Fruit fly (Drosophila melanogaster) whole organism, embryonic: ENCODE measurements around the gene CG13369.

Source experiments
- ATbp ChIP-seq: fragments of 200-800 bp; sonication (Bioruptor generic); optimal IDR thresholded peaks from 2 replicates; lab custom pipeline; 2017; ENCODE audit warnings: missing biosample characterization, mild to moderate bottlenecking, missing genetic modification characterization, missing genetic modification reagents
- Abd-B ChIP-seq: fragments of 200-800 bp; sonication (Bioruptor generic); optimal IDR thresholded peaks from 2 replicates; lab custom pipeline; 2018; ENCODE audit warnings: missing biosample characterization, mild to moderate bottlenecking, missing genetic modification characterization, moderate library complexity
- Bgb ChIP-seq: fragments of 200-800 bp; sonication (Bioruptor generic); IDR thresholded peaks from 2 replicates; pipeline ENCODE4 v1.3.6; 2022; ENCODE audit warnings: missing biosample characterization, missing genetic modification characterization; ENCODE audit not compliant: partially characterized antibody
- CG10543 ChIP-seq: fragments of 200-800 bp; sonication (Bioruptor generic); optimal IDR thresholded peaks from 3 replicates; lab custom pipeline; 2017; ENCODE audit warnings: missing biosample characterization, mild to moderate bottlenecking, missing genetic modification characterization, moderate library complexity
- CG11085 ChIP-seq: fragments of 200-800 bp; sonication (Bioruptor generic); IDR thresholded peaks from 2 replicates; pipeline ENCODE4 v1.3.6; 2022; ENCODE audit warnings: missing biosample characterization, missing genetic modification characterization
- CG11456 ChIP-seq: fragments of 200-800 bp; sonication (Bioruptor generic); IDR thresholded peaks from 3 replicates; pipeline ENCODE4 v1.3.6; 2022; ENCODE audit warnings: missing biosample characterization, missing genetic modification characterization
- CG12744 ChIP-seq: fragments of 200-800 bp; sonication (Bioruptor generic); optimal IDR thresholded peaks from 2 replicates; lab custom pipeline; 2016; ENCODE audit warnings: missing biosample characterization, missing genetic modification characterization
- CG12769 ChIP-seq: fragments of 200-800 bp; sonication (Bioruptor generic); optimal IDR thresholded peaks from 2 replicates; lab custom pipeline; 2019; ENCODE audit warnings: missing biosample characterization, mild to moderate bottlenecking, missing genetic modification characterization, moderate library complexity
- CG12942 ChIP-seq: fragments of 200-800 bp; sonication (Bioruptor generic); optimal IDR thresholded peaks from 3 replicates; lab custom pipeline; 2016; ENCODE audit warnings: missing biosample characterization, missing genetic modification characterization
- CG15073 ChIP-seq: fragments of 200-800 bp; sonication (Bioruptor generic); optimal IDR thresholded peaks from 2 replicates; lab custom pipeline; 2016; ENCODE audit warnings: missing biosample characterization, missing genetic modification characterization
- CG16813 ChIP-seq: fragments of 200-800 bp; sonication (Bioruptor generic); IDR thresholded peaks from 3 replicates; pipeline ENCODE4 v1.3.6; 2022; ENCODE audit warnings: missing biosample characterization, missing genetic modification characterization; ENCODE audit not compliant: partially characterized antibody
- CG18599 ChIP-seq: fragments of 200-800 bp; sonication (Bioruptor generic); optimal IDR thresholded peaks from 3 replicates; lab custom pipeline; 2017; ENCODE audit warnings: missing biosample characterization, missing genetic modification characterization, mild to moderate bottlenecking, moderate library complexity, missing genetic modification reagents
- CG31441 ChIP-seq: fragments of 200-800 bp; sonication (Bioruptor generic); IDR thresholded peaks from 2 replicates; pipeline ENCODE4 v1.3.6; 2022; ENCODE audit warnings: missing biosample characterization, missing genetic modification characterization
- CG34224 ChIP-seq: fragments of 200-800 bp; sonication (Bioruptor generic); IDR thresholded peaks from 3 replicates; pipeline ENCODE4 v1.3.6; 2022; ENCODE audit warnings: missing biosample characterization, missing genetic modification characterization; ENCODE audit not compliant: partially characterized antibody
- CG43689 ChIP-seq: fragments of 200-800 bp; sonication (Bioruptor generic); IDR thresholded peaks from 2 replicates; pipeline ENCODE4 v1.3.6; 2022; ENCODE audit warnings: missing biosample characterization, missing genetic modification characterization
- CG5180 ChIP-seq: fragments of 200-800 bp; sonication (Bioruptor generic); optimal IDR thresholded peaks from 3 replicates; lab custom pipeline; 2017; ENCODE audit warnings: missing biosample characterization, missing genetic modification characterization, mild to moderate bottlenecking, moderate library complexity, missing genetic modification reagents
- CG6765 ChIP-seq: fragments of 200-800 bp; sonication (Bioruptor generic); optimal IDR thresholded peaks from 3 replicates; lab custom pipeline; 2017; ENCODE audit warnings: missing biosample characterization, mild to moderate bottlenecking, missing genetic modification characterization
- CG7786 ChIP-seq: fragments of 200-800 bp; sonication (Bioruptor generic); optimal IDR thresholded peaks from 2 replicates; lab custom pipeline; 2016; ENCODE audit warnings: missing biosample characterization, missing genetic modification characterization
- CG8290 ChIP-seq, 3 experiments: fragments of 200-800 bp; sonication (Bioruptor generic); optimal IDR thresholded peaks; 2 replicates each; lab custom pipeline; 2016 to 2019; ENCODE audit warnings: missing biosample characterization in 3 of 3, missing genetic modification characterization in 3 of 3, mild to moderate bottlenecking in 2 of 3, moderate library complexity in 1 of 3
- D19B ChIP-seq: fragments of 200-800 bp; sonication (Bioruptor generic); optimal IDR thresholded peaks from 2 replicates; lab custom pipeline; 2017; ENCODE audit warnings: missing biosample characterization, mild to moderate bottlenecking, missing genetic modification characterization
- Dek ChIP-seq: fragments of 200-800 bp; sonication (Bioruptor generic); optimal IDR thresholded peaks from 3 replicates; lab custom pipeline; 2019; ENCODE audit warnings: missing biosample characterization, mild to moderate bottlenecking, missing genetic modification characterization, moderate library complexity
- Hr39 ChIP-seq: fragments of >200 bp; optimal IDR thresholded peaks from 2 replicates; lab custom pipeline; 2017
- Max ChIP-seq: fragments of 200-800 bp; sonication (Bioruptor generic); optimal IDR thresholded peaks from 2 replicates; lab custom pipeline; 2016; ENCODE audit warnings: missing biosample characterization, mild to moderate bottlenecking, missing genetic modification characterization
- Mes4 ChIP-seq: fragments of 200-800 bp; sonication (Bioruptor generic); optimal IDR thresholded peaks from 2 replicates; lab custom pipeline; 2016; ENCODE audit warnings: missing biosample characterization, missing genetic modification characterization
- NC2β ChIP-seq: fragments of 200-800 bp; sonication (Bioruptor generic); optimal IDR thresholded peaks from 2 replicates; lab custom pipeline; 2016; ENCODE audit warnings: missing biosample characterization, missing genetic modification characterization
- PHDP ChIP-seq: fragments of 200-800 bp; sonication (Bioruptor generic); optimal IDR thresholded peaks from 3 replicates; lab custom pipeline; 2018; ENCODE audit warnings: missing biosample characterization, mild to moderate bottlenecking, missing genetic modification characterization, moderate library complexity
- Pdp1 ChIP-seq, 2 experiments: fragments of 200-800 bp; sonication (Bioruptor generic); optimal IDR thresholded peaks; 3 replicates each; lab custom pipeline; 2016; ENCODE audit warnings: missing biosample characterization in 2 of 2, missing genetic modification characterization in 2 of 2, mild to moderate bottlenecking in 1 of 2, moderate library complexity in 1 of 2
- Sry-β ChIP-seq: fragments of 200-800 bp; sonication (Bioruptor generic); optimal IDR thresholded peaks from 2 replicates; lab custom pipeline; 2018; ENCODE audit warnings: missing biosample characterization, mild to moderate bottlenecking, missing genetic modification characterization, moderate library complexity
- Xrp1 ChIP-seq: fragments of 200-800 bp; sonication (Bioruptor generic); IDR thresholded peaks from 2 replicates; pipeline ENCODE4 v1.3.6; 2022; ENCODE audit warnings: missing biosample characterization, missing genetic modification characterization
- ap ChIP-seq: fragments of 200-800 bp; sonication (Bioruptor generic); IDR thresholded peaks from 2 replicates; pipeline ENCODE4 v1.3.6; 2022; ENCODE audit warnings: missing biosample characterization, missing genetic modification characterization
- cwo ChIP-seq: fragments of 200-800 bp; sonication (Bioruptor generic); optimal IDR thresholded peaks from 3 replicates; lab custom pipeline; 2017; ENCODE audit warnings: missing biosample characterization, missing genetic modification characterization, mild to moderate bottlenecking, moderate library complexity, missing genetic modification reagents
- hb ChIP-seq: fragments of 200-800 bp; sonication (Bioruptor generic); IDR thresholded peaks from 3 replicates; pipeline ENCODE4 v1.3.6; 2022; ENCODE audit warnings: missing biosample characterization, missing genetic modification characterization; ENCODE audit not compliant: partially characterized antibody
- nerfin-2 ChIP-seq: fragments of 200-800 bp; sonication (Bioruptor generic); IDR thresholded peaks from 2 replicates; pipeline ENCODE4 v1.3.6; 2022; ENCODE audit warnings: missing biosample characterization, missing genetic modification characterization; ENCODE audit not compliant: partially characterized antibody
- nom ChIP-seq: fragments of 200-800 bp; sonication (Bioruptor generic); optimal IDR thresholded peaks from 2 replicates; lab custom pipeline; 2017; ENCODE audit warnings: missing biosample characterization, missing genetic modification characterization, mild to moderate bottlenecking, moderate library complexity, missing genetic modification reagents
- oc ChIP-seq: fragments of 200-800 bp; sonication (Bioruptor generic); optimal IDR thresholded peaks from 2 replicates; lab custom pipeline; 2018; ENCODE audit warnings: missing biosample characterization, mild to moderate bottlenecking, missing genetic modification characterization, moderate library complexity
- p53 ChIP-seq: fragments of 200-800 bp; sonication (Bioruptor generic); optimal IDR thresholded peaks from 2 replicates; lab custom pipeline; 2016; ENCODE audit warnings: missing biosample characterization, missing genetic modification characterization
- slbo ChIP-seq: fragments of 200-800 bp; sonication (Bioruptor generic); IDR thresholded peaks from 2 replicates; pipeline ENCODE4 v1.3.6; 2022; ENCODE audit warnings: missing biosample characterization, missing genetic modification characterization
- stc ChIP-seq: fragments of 200-800 bp; sonication (Bioruptor generic); IDR thresholded peaks from 2 replicates; pipeline ENCODE4 v1.3.6; 2022; ENCODE audit warnings: missing biosample characterization, missing genetic modification characterization
- tin ChIP-seq: fragments of 200-800 bp; sonication (Bioruptor generic); optimal IDR thresholded peaks from 3 replicates; lab custom pipeline; 2016; ENCODE audit warnings: missing biosample characterization, missing genetic modification characterization
- ttk ChIP-seq: fragments of 200-800 bp; sonication (Bioruptor generic); IDR thresholded peaks from 2 replicates; pipeline ENCODE4 v2.1.2; 2022; ENCODE audit warnings: missing biosample characterization, missing genetic modification characterization

Gene CG13369

dm6 chrX:655492-656379, 32.5 kb downstream of the CG13369 start, which contains the start of the genes Hmt4-20 and SkpA (continued):
- TF ChIP-seq CG10543 (GFP tag; lab: Kevin White, UChicago): no peak
- TF ChIP-seq ttk (GFP tag; lab: Robert Waterston, UW): no peak
- TF ChIP-seq NC2β (GFP tag; lab: Kevin White, UChicago): no peak
- peak; percentile 50 for TF ChIP-seq Sry-β (GFP tag; lab: Kevin White, UChicago)
- peak in 1 of 2 experiments; percentile 36 for TF ChIP-seq Pdp1 (GFP tag; optimal IDR thresholded peaks at IDR 0.05; lab: Kevin White, UChicago)
- TF ChIP-seq CG8290 (GFP tag; optimal IDR thresholded peaks at IDR 0.05; lab: Kevin White, UChicago): no peak
- TF ChIP-seq CG8290 (tag; optimal IDR thresholded peaks at IDR 0.05; lab: Kevin White, UChicago): no peak
- no peak for TF ChIP-seq Mes4 (GFP tag; lab: Kevin White, UChicago)
- peak; percentile 78 for TF ChIP-seq CG34224 (GFP tag; lab: Robert Waterston, UW)
- no peak for TF ChIP-seq CG12769 (tag; lab: Kevin White, UChicago)
- TF ChIP-seq nom (GFP tag; lab: Kevin White, UChicago): no peak
- TF ChIP-seq CG12744: no peak
- no peak for TF ChIP-seq D19B (GFP tag; lab: Kevin White, UChicago)
- TF ChIP-seq tin (GFP tag; lab: Kevin White, UChicago): no peak
- TF ChIP-seq oc (tag; lab: Kevin White, UChicago): no peak
- TF ChIP-seq Xrp1 (GFP tag; lab: Robert Waterston, UW): no peak
- no peak for TF ChIP-seq ap
- TF ChIP-seq nerfin-2: peak; percentile 82
- TF ChIP-seq CG16813 (GFP tag; lab: Robert Waterston, UW): peak; percentile 96
- TF ChIP-seq stc (GFP tag; lab: Robert Waterston, UW): no peak
- peak; percentile 92 for TF ChIP-seq Bgb
- peak; percentile 37 for TF ChIP-seq slbo (GFP tag; lab: Robert Waterston, UW)
- TF ChIP-seq ATbp: no peak
- TF ChIP-seq hb (GFP tag; lab: Robert Waterston, UW): peak; percentile 90
- no peak for TF ChIP-seq CG11456 (GFP tag; lab: Robert Waterston, UW)
- TF ChIP-seq CG15073 (GFP tag; lab: Kevin White, UChicago): no peak
- no peak for TF ChIP-seq CG31441 (GFP tag; lab: Robert Waterston, UW)
- peak; percentile 42 for TF ChIP-seq Abd-B
- TF ChIP-seq CG11085 (GFP tag; lab: Robert Waterston, UW): 0 out of 2 replicates have a peak, but pooled peaks have one; percentile 15
- no peak for TF ChIP-seq CG18599 (GFP tag; lab: Kevin White, UChicago)
- TF ChIP-seq PHDP (tag; lab: Kevin White, UChicago): no peak
- TF ChIP-seq CG12942 (GFP tag; lab: Kevin White, UChicago): no peak
- no peak for TF ChIP-seq cwo
- no peak for TF ChIP-seq Max (GFP tag; lab: Kevin White, UChicago)
- no peak for TF ChIP-seq CG43689 (GFP tag; lab: Robert Waterston, UW)
- no peak for TF ChIP-seq CG6765 (GFP tag; lab: Kevin White, UChicago)
- no peak for TF ChIP-seq Hr39 (lab: Kevin White, UChicago)
- peak; percentile 16 for TF ChIP-seq p53 (GFP tag; lab: Kevin White, UChicago)
- no peak for TF ChIP-seq CG7786 (GFP tag; lab: Kevin White, UChicago)
- TF ChIP-seq CG5180 (GFP tag; lab: Kevin White, UChicago): no peak
- no peak for TF ChIP-seq Dek (tag; lab: Kevin White, UChicago)
- TF ChIP-seq, all 482 proteins: peak for 117
